Worm (Caenorhabditis elegans): ENCODE data around the gene F38A5.8.

ce11 chrIV:6577914-6578313 lies 21.6 kb upstream of the F38A5.8 start, which contains the start of gene C43G2.3:
- TF ChIP-seq fos-1 (tag; optimal IDR thresholded peaks at IDR 0.05) (no peak), unc-62 (GFP tag; optimal IDR thresholded peaks at IDR 0.05) (no peak), nhr-237 (tag; optimal IDR thresholded peaks at IDR 0.05) (no peak), hlh-17 (GFP tag; optimal IDR thresholded peaks at IDR 0.05; ENCODE audit: borderline replicate concordance) (no peak), ama-1 (optimal IDR thresholded peaks at IDR 0.05) (no peak), zip-4 (GFP tag; optimal IDR thresholded peaks at IDR 0.05) (no peak), unc-86 (tag; optimal IDR thresholded peaks at IDR 0.05) (no peak), ceh-82 (tag; optimal IDR thresholded peaks at IDR 0.05) (no peak), nhr-12 (tag; optimal IDR thresholded peaks at IDR 0.05) (no peak)
